Fruit fly (Drosophila melanogaster): ENCODE results near the gene CG9231.

CG9231 gene

dm6 chr3L:19585979-19586378, at the start of gene CG9231, which contains the start of gene CG9330:
Gene CG9231 (minus strand): TSS chr3L:19586003.
Gene CG9330 (plus strand): TSS chr3L:19586253.
- peak; percentile 20 for TF ChIP-seq CG17801 (GFP tag; optimal IDR thresholded peaks at IDR 0.05; ENCODE audit: partially characterized antibody)

- TF ChIP-seq CG17801 (GFP tag; optimal IDR thresholded peaks at IDR 0.05; ENCODE audit: partially characterized antibody): peak; percentile 17
These were observed 49.7 kb upstream of the CG9231 start, which contains the start of gene wnd for dm6 chr3L:19635478-19635996. Gene wnd (minus strand): TSS chr3L:19635783.

- TF ChIP-seq CG17801 (GFP tag; optimal IDR thresholded peaks at IDR 0.05; ENCODE audit: partially characterized antibody): peak; percentile 61
These were observed 49.1 kb upstream of the CG9231 start for dm6 chr3L:19634788-19635448.

dm6 chr3L:19632766-19633632, 47.2 kb upstream of the CG9231 start:
- peak; percentile 83 for TF ChIP-seq CG17801 (GFP tag; optimal IDR thresholded peaks at IDR 0.05; ENCODE audit: partially characterized antibody)

- TF ChIP-seq CG17801 (GFP tag; optimal IDR thresholded peaks at IDR 0.05; ENCODE audit: partially characterized antibody): no peak
These were observed 46.1 kb upstream of the CG9231 start for dm6 chr3L:19631867-19632266.

dm6 chr3L:19630701-19631100, 44.9 kb upstream of the CG9231 start:
- no peak for TF ChIP-seq CG17801 (GFP tag; optimal IDR thresholded peaks at IDR 0.05; ENCODE audit: partially characterized antibody)

- no peak for TF ChIP-seq CG17801 (GFP tag; optimal IDR thresholded peaks at IDR 0.05; ENCODE audit: partially characterized antibody)
These were observed 32.5 kb upstream of the CG9231 start, which contains the start of gene asf1 for dm6 chr3L:19618072-19618958. Gene asf1 (plus strand): TSS chr3L:19618894.

dm6 chr3L:19612172-19612571, 26.4 kb upstream of the CG9231 start, which contains the start of the genes Lon and PIG-F:
Gene Lon (minus strand): TSS chr3L:19612199.
Gene PIG-F (plus strand): TSS chr3L:19612455.
- peak; percentile 99 for TF ChIP-seq CG17801 (GFP tag; optimal IDR thresholded peaks at IDR 0.05; ENCODE audit: partially characterized antibody)

- no peak for TF ChIP-seq CG17801 (GFP tag; optimal IDR thresholded peaks at IDR 0.05; ENCODE audit: partially characterized antibody)
These were observed 20.2 kb upstream of the CG9231 start, which contains the start of the genes lush and CG9372 for dm6 chr3L:19605974-19606497. Gene lush (minus strand): TSS chr3L:19606090. Gene CG9372 (plus strand): TSS chr3L:19606208.

- TF ChIP-seq CG17801 (GFP tag; optimal IDR thresholded peaks at IDR 0.05; ENCODE audit: partially characterized antibody): no peak
These were observed 15.6 kb upstream of the CG9231 start, which contains the start of gene CG9368 for dm6 chr3L:19601413-19601812. Gene CG9368 (plus strand): TSS chr3L:19601633.

dm6 chr3L:19598369-19599148, 12.8 kb upstream of the CG9231 start, which contains the start of the genes ash1 and Taf6:
Gene ash1 (minus strand): TSS chr3L:19598755.
Gene Taf6 (plus strand): TSS chr3L:19599088.
- TF ChIP-seq CG17801 (GFP tag; optimal IDR thresholded peaks at IDR 0.05; ENCODE audit: partially characterized antibody): no peak

- peak; percentile 100 for TF ChIP-seq CG17801 (GFP tag; optimal IDR thresholded peaks at IDR 0.05; ENCODE audit: partially characterized antibody)
These were observed 4.6 kb upstream of the CG9231 start, which contains the start of gene CG14100 for dm6 chr3L:19590422-19590821. Gene CG14100 (minus strand): TSS chr3L:19590524.

dm6 chr3L:19584369-19584915, 1.4 kb downstream of the CG9231 start, which contains the start of gene Shal:
Gene Shal (minus strand): TSS chr3L:19584568.
- TF ChIP-seq CG17801 (GFP tag; optimal IDR thresholded peaks at IDR 0.05; ENCODE audit: partially characterized antibody): no peak
